Worm (Caenorhabditis elegans) whole organism, early embryonic: Measurements from ENCODE around the gene F09C8.1.

Experiments used
- B0310.2 ChIP-seq: sonication (generic microtip); optimal IDR thresholded peaks from 2 replicates; lab custom pipeline; 2016; ENCODE audit warnings: mild to moderate bottlenecking, missing genetic modification characterization, missing compliant biosample characterization
- ama-1 ChIP-seq: fragments of 150-350 bp; optimal IDR thresholded peaks from 2 replicates; lab custom pipeline; 2014
- ceh-13 ChIP-seq: fragments of 200-800 bp; sonication (Bioruptor generic); optimal IDR thresholded peaks from 2 replicates; lab custom pipeline; 2018; ENCODE audit warnings: mild to moderate bottlenecking, missing genetic modification characterization, missing compliant biosample characterization
- flt-1 ChIP-seq: fragments of 200-800 bp; sonication (Bioruptor generic); IDR thresholded peaks from 2 replicates; pipeline ENCODE4 v1.3.6; 2022; ENCODE audit warnings: missing genetic modification characterization, missing compliant biosample characterization
- sea-1 ChIP-seq: fragments of 200-800 bp; sonication (Bioruptor generic); conservative IDR thresholded peaks from 2 replicates; pipeline ENCODE4 v1.3.6; 2022; ENCODE audit warnings: missing genetic modification characterization, missing compliant biosample characterization

DNA sequence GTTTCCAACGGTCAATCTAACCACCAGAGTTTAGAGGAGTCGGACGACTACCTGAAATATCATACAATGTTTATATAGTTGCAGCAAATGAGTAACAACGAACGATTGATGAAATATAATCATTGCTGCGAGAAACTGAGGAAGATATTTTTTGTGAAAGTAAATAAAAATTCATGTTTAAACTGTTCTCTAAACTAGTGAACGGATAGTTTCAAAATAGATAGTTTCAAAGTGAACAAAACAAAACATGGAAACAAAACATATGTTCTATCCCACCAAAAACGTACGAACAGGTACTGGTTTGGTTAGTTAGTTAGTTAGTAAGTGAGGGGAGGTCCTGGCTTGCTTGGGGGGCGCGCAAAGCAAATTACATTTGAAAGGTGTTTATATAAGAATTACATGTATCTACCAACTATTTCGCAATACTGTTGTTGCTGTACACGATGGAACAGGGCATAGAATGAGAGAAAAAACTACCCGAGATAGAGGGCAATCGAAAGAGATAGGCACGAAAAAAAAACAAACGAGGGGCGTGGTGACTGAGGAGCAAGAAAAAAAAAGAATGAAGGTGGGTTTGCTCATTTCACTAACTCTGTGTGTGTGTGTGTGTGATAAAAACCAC, 16.2 kb downstream of the F09C8.1 start, which contains the start of gene F09C8.2:
- TF ChIP-seq B0310.2 (no peak), ceh-13 (GFP tag; lab: Kevin White, UChicago) (no peak), ama-1 (no peak), flt-1 (GFP tag; lab: Robert Waterston, UW) (no peak), sea-1 (GFP tag; lab: Robert Waterston, UW) (no peak)
